Worm (Caenorhabditis elegans) whole organism, L2 larva: ENCODE data around the gene F57B1.1.

Experiments
- R02D3.7 ChIP-seq: fragments of 150-350 bp; optimal IDR thresholded peaks from 2 replicates; lab custom pipeline; 2014; ENCODE audit warnings: missing biosample characterization, missing genetic modification characterization
- aly-2 ChIP-seq: fragments of 150-350 bp; optimal IDR thresholded peaks from 2 replicates; lab custom pipeline; 2014; ENCODE audit warnings: missing biosample characterization, missing genetic modification characterization
- ceh-82 ChIP-seq: fragments of 150-350 bp; optimal IDR thresholded peaks from 2 replicates; lab custom pipeline; 2014; ENCODE audit warnings: missing biosample characterization, missing genetic modification characterization
- crh-2 ChIP-seq: sonication (generic microtip); optimal IDR thresholded peaks from 2 replicates; lab custom pipeline; 2017; ENCODE audit warnings: missing biosample characterization, missing genetic modification characterization
- egl-27 ChIP-seq: sonication (generic microtip); optimal IDR thresholded peaks from 3 replicates; lab custom pipeline; 2017; ENCODE audit warnings: missing biosample characterization, missing genetic modification reagents, missing genetic modification characterization
- elt-3 ChIP-seq: sonication (generic microtip); optimal IDR thresholded peaks from 2 replicates; lab custom pipeline; 2017; ENCODE audit warnings: missing biosample characterization, missing genetic modification characterization
- mbf-1 ChIP-seq: sonication (generic microtip); optimal IDR thresholded peaks from 2 replicates; lab custom pipeline; 2017; ENCODE audit warnings: missing biosample characterization, missing genetic modification characterization
- nhr-11 ChIP-seq: fragments of 150-350 bp; optimal IDR thresholded peaks from 2 replicates; lab custom pipeline; 2014; ENCODE audit warnings: missing biosample characterization, missing genetic modification characterization
- nhr-23 ChIP-seq: fragments of 150-350 bp; optimal IDR thresholded peaks from 2 replicates; lab custom pipeline; 2014; ENCODE audit warnings: missing biosample characterization, missing genetic modification reagents, missing genetic modification characterization
- sem-4 ChIP-seq: fragments of 150-350 bp; optimal IDR thresholded peaks from 2 replicates; lab custom pipeline; 2014; ENCODE audit warnings: missing biosample characterization, missing genetic modification reagents, missing genetic modification characterization
- skn-1 ChIP-seq: sonication (generic microtip); optimal IDR thresholded peaks from 2 replicates; lab custom pipeline; 2017; ENCODE audit warnings: missing biosample characterization, missing genetic modification characterization
- unc-39 ChIP-seq: fragments of 150-350 bp; optimal IDR thresholded peaks from 2 replicates; lab custom pipeline; 2014; ENCODE audit warnings: missing biosample characterization, missing genetic modification characterization
- unc-55 ChIP-seq: fragments of 150-350 bp; sonication (generic microtip); optimal IDR thresholded peaks from 3 replicates; lab custom pipeline; 2014; ENCODE audit warnings: missing biosample characterization, missing genetic modification reagents, missing genetic modification characterization
- unc-62 ChIP-seq: fragments of 150-350 bp; optimal IDR thresholded peaks from 2 replicates; lab custom pipeline; 2014; ENCODE audit warnings: missing biosample characterization, missing genetic modification reagents, missing genetic modification characterization
- ztf-11 ChIP-seq: sonication (generic microtip); optimal IDR thresholded peaks from 2 replicates; lab custom pipeline; 2017; ENCODE audit warnings: missing biosample characterization, missing genetic modification characterization

F57B1.1 gene

ce11 chrV:13154225-13154624 is 41.2 kb downstream of the F57B1.1 start:
- TF ChIP-seq unc-62 (GFP tag; lab: Kevin White, UChicago) (no peak), unc-39 (no peak), R02D3.7 (tag; lab: Kevin White, UChicago) (no peak), nhr-11 (tag; lab: Kevin White, UChicago) (no peak), egl-27 (tag; lab: Kevin White, UChicago) (no peak)

- TF ChIP-seq ceh-82 (tag; lab: Kevin White, UChicago) (no peak), aly-2 (no peak), mbf-1 (tag; lab: Kevin White, UChicago) (no peak), skn-1 (tag; lab: Kevin White, UChicago) (no peak), ztf-11 (tag; lab: Kevin White, UChicago) (no peak), sem-4 (tag; lab: Kevin White, UChicago) (no peak), unc-62 (GFP tag; lab: Kevin White, UChicago) (no peak), crh-2 (tag; lab: Kevin White, UChicago) (no peak), elt-3 (tag; lab: Kevin White, UChicago) (no peak), nhr-23 (tag; lab: Kevin White, UChicago) (no peak), unc-55 (GFP tag; lab: Kevin White, UChicago) (no peak)
Measured at ce11 chrV:13152575-13152974, 42.9 kb downstream of the F57B1.1 start, which contains the start of gene noca-1. noca-1 (plus strand) TSS chrV:13152919.
